Fruit fly (Drosophila melanogaster) whole organism, embryonic: ENCODE data around the gene trr.
A peak's percentile ranks its signal among the peaks of the same experiment; 100 is the strongest.

Source experiments
- Abd-B ChIP-seq: fragments of 200-800 bp; sonication (Bioruptor generic); optimal IDR thresholded peaks from 2 replicates; lab custom pipeline; 2018; ENCODE audit warnings: missing biosample characterization, mild to moderate bottlenecking, missing genetic modification characterization, moderate library complexity
- Awh ChIP-seq: fragments of 200-800 bp; sonication (Bioruptor generic); IDR thresholded peaks from 2 replicates; pipeline ENCODE4, ENCODE4 v1.3.6; 2022; ENCODE audit warnings: missing biosample characterization, missing genetic modification characterization
- CG10366 ChIP-seq: fragments of 200-800 bp; sonication (Bioruptor generic); IDR thresholded peaks from 2 replicates; pipeline ENCODE4 v1.3.6; 2022; ENCODE audit warnings: missing biosample characterization, missing genetic modification characterization
- CG10959 ChIP-seq: fragments of 200-800 bp; sonication (Bioruptor generic); IDR thresholded peaks from 2 replicates; pipeline ENCODE4 v1.3.6; 2022; ENCODE audit warnings: missing biosample characterization, missing genetic modification characterization
- CG11696 ChIP-seq: fragments of 200-800 bp; sonication (Bioruptor generic); IDR thresholded peaks from 2 replicates; pipeline ENCODE4 v1.3.6; 2022; ENCODE audit warnings: missing biosample characterization, missing genetic modification characterization
- CG12219 ChIP-seq: fragments of 200-800 bp; sonication (Bioruptor generic); optimal IDR thresholded peaks from 3 replicates; lab custom pipeline; 2018; ENCODE audit warnings: missing biosample characterization, mild to moderate bottlenecking, missing genetic modification characterization
- CG13775 ChIP-seq: fragments of 200-800 bp; sonication (Bioruptor generic); optimal IDR thresholded peaks from 3 replicates; lab custom pipeline; 2017; ENCODE audit warnings: missing biosample characterization, mild to moderate bottlenecking, missing genetic modification characterization
- CG14965 ChIP-seq: fragments of 200-800 bp; sonication (Bioruptor generic); optimal IDR thresholded peaks from 2 replicates; lab custom pipeline; 2016; ENCODE audit warnings: missing biosample characterization, missing genetic modification characterization, borderline replicate concordance
- CG15514 ChIP-seq: fragments of 200-800 bp; sonication (Bioruptor generic); optimal IDR thresholded peaks from 3 replicates; lab custom pipeline; 2017; ENCODE audit warnings: missing biosample characterization, missing genetic modification characterization, mild to moderate bottlenecking, moderate library complexity, missing genetic modification reagents
- CG16813 ChIP-seq: fragments of 200-800 bp; sonication (Bioruptor generic); IDR thresholded peaks from 3 replicates; pipeline ENCODE4 v1.3.6; 2022; ENCODE audit warnings: missing biosample characterization, missing genetic modification characterization; ENCODE audit not compliant: partially characterized antibody
- CG18619 ChIP-seq: fragments of 200-800 bp; sonication (Bioruptor generic); optimal IDR thresholded peaks from 3 replicates; lab custom pipeline; 2017; ENCODE audit warnings: missing biosample characterization, mild to moderate bottlenecking, missing genetic modification characterization
- CG30431 ChIP-seq: fragments of 200-800 bp; sonication (Bioruptor generic); optimal IDR thresholded peaks from 2 replicates; lab custom pipeline; 2017; ENCODE audit warnings: missing biosample characterization, missing genetic modification characterization
- CG33557 ChIP-seq: fragments of 200-800 bp; sonication (Bioruptor generic); optimal IDR thresholded peaks from 2 replicates; lab custom pipeline; 2019; ENCODE audit warnings: missing biosample characterization, mild to moderate bottlenecking, missing genetic modification characterization, moderate library complexity
- CG6272 ChIP-seq: fragments of 200-800 bp; sonication (Bioruptor generic); IDR thresholded peaks from 2 replicates; pipeline ENCODE4 v1.3.6; 2022; ENCODE audit warnings: missing biosample characterization, missing genetic modification characterization
- CG6765 ChIP-seq: fragments of 200-800 bp; sonication (Bioruptor generic); optimal IDR thresholded peaks from 3 replicates; lab custom pipeline; 2017; ENCODE audit warnings: missing biosample characterization, mild to moderate bottlenecking, missing genetic modification characterization
- CG6813 ChIP-seq: fragments of 200-800 bp; sonication (Bioruptor generic); optimal IDR thresholded peaks from 2 replicates; lab custom pipeline; 2017; ENCODE audit warnings: missing biosample characterization, missing genetic modification characterization, mild to moderate bottlenecking, moderate library complexity, missing genetic modification reagents
- CG7745 ChIP-seq: fragments of 200-800 bp; sonication (Bioruptor generic); optimal IDR thresholded peaks from 2 replicates; lab custom pipeline; 2018; ENCODE audit warnings: missing biosample characterization, mild to moderate bottlenecking, missing genetic modification characterization, moderate library complexity
- CG7928 ChIP-seq: fragments of 200-800 bp; sonication (Bioruptor generic); optimal IDR thresholded peaks from 2 replicates; lab custom pipeline; 2017; ENCODE audit warnings: missing biosample characterization, mild to moderate bottlenecking, missing genetic modification characterization
- CG8359 ChIP-seq: fragments of 200-800 bp; sonication (Bioruptor generic); optimal IDR thresholded peaks from 2 replicates; lab custom pipeline; 2017; ENCODE audit warnings: missing biosample characterization, mild to moderate bottlenecking, missing genetic modification characterization, borderline replicate concordance
- CG9437 ChIP-seq: fragments of 200-800 bp; sonication (Bioruptor generic); optimal IDR thresholded peaks from 2 replicates; lab custom pipeline; 2018; ENCODE audit warnings: missing biosample characterization, mild to moderate bottlenecking, missing genetic modification characterization
- E2f2 ChIP-seq: fragments of 200-800 bp; sonication (Bioruptor generic); IDR thresholded peaks from 2 replicates; pipeline ENCODE4 v1.3.6; 2022; ENCODE audit warnings: missing biosample characterization, missing genetic modification characterization
- H15 ChIP-seq: fragments of 200-800 bp; sonication (Bioruptor generic); IDR thresholded peaks from 3 replicates; pipeline ENCODE4 v1.3.6; 2022; ENCODE audit warnings: missing biosample characterization, missing genetic modification characterization
- HmgD ChIP-seq: fragments of 200-800 bp; sonication (Bioruptor generic); optimal IDR thresholded peaks from 3 replicates; lab custom pipeline; 2016; ENCODE audit warnings: missing biosample characterization, missing genetic modification characterization
- MTF-1 ChIP-seq: fragments of 200-800 bp; sonication (Bioruptor generic); optimal IDR thresholded peaks from 2 replicates; lab custom pipeline; 2018; ENCODE audit warnings: missing biosample characterization, mild to moderate bottlenecking, missing genetic modification characterization, borderline replicate concordance
- NC2α ChIP-seq: fragments of 200-800 bp; sonication (Bioruptor generic); optimal IDR thresholded peaks from 2 replicates; lab custom pipeline; 2016; ENCODE audit warnings: missing biosample characterization, missing genetic modification characterization
- Spps ChIP-seq: fragments of 200-800 bp; sonication (Bioruptor generic); optimal IDR thresholded peaks from 2 replicates; lab custom pipeline; 2018; ENCODE audit warnings: missing biosample characterization, mild to moderate bottlenecking, missing genetic modification characterization
- TFAM ChIP-seq: fragments of 200-800 bp; sonication (Bioruptor generic); optimal IDR thresholded peaks from 2 replicates; lab custom pipeline; 2017; ENCODE audit warnings: missing biosample characterization, missing genetic modification characterization, inconsistent platforms
- Taf1 ChIP-seq: fragments of 200-800 bp; sonication (Bioruptor generic); IDR thresholded peaks from 2 replicates; pipeline ENCODE4 v1.3.6; 2022; ENCODE audit warnings: missing biosample characterization, missing genetic modification characterization
- amos ChIP-seq: fragments of 200-800 bp; sonication (Bioruptor generic); IDR thresholded peaks from 2 replicates; pipeline ENCODE4 v1.3.6; 2022; ENCODE audit warnings: missing biosample characterization, missing genetic modification characterization; ENCODE audit not compliant: partially characterized antibody
- aop ChIP-seq: fragments of 200-800 bp; sonication (Bioruptor generic); IDR thresholded peaks from 2 replicates; pipeline ENCODE4 v1.3.6; 2022; ENCODE audit warnings: missing biosample characterization, missing genetic modification characterization
- ara ChIP-seq: fragments of 200-800 bp; sonication (Bioruptor generic); IDR thresholded peaks from 2 replicates; pipeline ENCODE4 v1.3.6; 2022; ENCODE audit warnings: missing biosample characterization, missing genetic modification characterization
- br ChIP-seq: fragments of >200 bp; optimal IDR thresholded peaks from 2 replicates; lab custom pipeline; 2017
- chm ChIP-seq: fragments of 200-800 bp; sonication (Bioruptor generic); IDR thresholded peaks from 2 replicates; pipeline ENCODE4 v1.3.6; 2022; ENCODE audit warnings: missing biosample characterization, missing genetic modification characterization
- cwo ChIP-seq: fragments of 200-800 bp; sonication (Bioruptor generic); optimal IDR thresholded peaks from 3 replicates; lab custom pipeline; 2017; ENCODE audit warnings: missing biosample characterization, missing genetic modification characterization, mild to moderate bottlenecking, moderate library complexity, missing genetic modification reagents
- exex ChIP-seq: fragments of 200-800 bp; sonication (Bioruptor generic); optimal IDR thresholded peaks from 4 replicates; lab custom pipeline; 2018; ENCODE audit warnings: missing biosample characterization, mild to moderate bottlenecking, missing genetic modification characterization, moderate library complexity
- gcm ChIP-seq: fragments of 200-800 bp; sonication (Bioruptor generic); optimal IDR thresholded peaks from 2 replicates; lab custom pipeline; 2019; ENCODE audit warnings: missing biosample characterization, mild to moderate bottlenecking, missing genetic modification characterization, moderate library complexity
- lab ChIP-seq: fragments of 200-800 bp; sonication (Bioruptor generic); optimal IDR thresholded peaks from 3 replicates; lab custom pipeline; 2017; ENCODE audit warnings: missing biosample characterization, missing genetic modification characterization, mild to moderate bottlenecking, moderate library complexity, missing genetic modification reagents
- mam ChIP-seq: fragments of 200-800 bp; sonication (Bioruptor generic); optimal IDR thresholded peaks from 3 replicates; lab custom pipeline; 2016; ENCODE audit warnings: missing biosample characterization, missing genetic modification characterization
- nau ChIP-seq: fragments of 200-800 bp; sonication (Bioruptor generic); optimal IDR thresholded peaks from 3 replicates; lab custom pipeline; 2017; ENCODE audit warnings: missing biosample characterization, mild to moderate bottlenecking, missing genetic modification characterization, missing genetic modification reagents
- pho ChIP-seq: fragments of 200-800 bp; sonication (Bioruptor generic); optimal IDR thresholded peaks from 2 replicates; lab custom pipeline; 2016; ENCODE audit warnings: missing biosample characterization, missing genetic modification characterization
- pita ChIP-seq: fragments of 200-800 bp; sonication (Bioruptor generic); optimal IDR thresholded peaks from 2 replicates; lab custom pipeline; 2017; ENCODE audit warnings: missing biosample characterization, mild to moderate bottlenecking, missing genetic modification characterization
- scrt ChIP-seq: fragments of 200-800 bp; sonication (Bioruptor generic); optimal IDR thresholded peaks from 2 replicates; lab custom pipeline; 2018; ENCODE audit warnings: missing biosample characterization, mild to moderate bottlenecking, missing genetic modification characterization, moderate library complexity
- sens ChIP-seq: fragments of 200-800 bp; sonication (Bioruptor generic); peaks from one replicate; lab custom pipeline; 2016; ENCODE audit warnings: missing biosample characterization, missing genetic modification characterization
- sr ChIP-seq: fragments of 200-800 bp; sonication (Bioruptor generic); IDR thresholded peaks from 3 replicates; pipeline ENCODE4 v1.3.6; 2022; ENCODE audit warnings: missing biosample characterization, missing genetic modification characterization
- ssp ChIP-seq: fragments of 200-800 bp; sonication (Bioruptor generic); IDR thresholded peaks from 2 replicates; pipeline ENCODE4 v1.3.6; 2022; ENCODE audit warnings: missing biosample characterization, missing genetic modification characterization
- stwl ChIP-seq: fragments of 200-800 bp; sonication (Bioruptor generic); optimal IDR thresholded peaks from 3 replicates; lab custom pipeline; 2018; ENCODE audit warnings: missing biosample characterization, mild to moderate bottlenecking, missing genetic modification characterization, moderate library complexity
- trem ChIP-seq: fragments of 200-800 bp; optimal IDR thresholded peaks from 3 replicates; lab custom pipeline; 2019; ENCODE audit warnings: missing biosample characterization, mild to moderate bottlenecking, missing genetic modification characterization, moderate library complexity
- tx ChIP-seq: fragments of 200-800 bp; sonication (Bioruptor generic); optimal IDR thresholded peaks from 2 replicates; lab custom pipeline; 2016; ENCODE audit warnings: missing biosample characterization, missing genetic modification characterization
- wdn ChIP-seq: fragments of 200-800 bp; sonication (Bioruptor generic); IDR thresholded peaks from 2 replicates; pipeline ENCODE4 v1.3.6; 2022; ENCODE audit warnings: missing biosample characterization, missing genetic modification characterization
- z ChIP-seq: fragments of 200-800 bp; sonication (Bioruptor generic); IDR thresholded peaks from 3 replicates; pipeline ENCODE4 v1.3.6; 2022; ENCODE audit warnings: missing biosample characterization, missing genetic modification characterization

The trr gene

DNA sequence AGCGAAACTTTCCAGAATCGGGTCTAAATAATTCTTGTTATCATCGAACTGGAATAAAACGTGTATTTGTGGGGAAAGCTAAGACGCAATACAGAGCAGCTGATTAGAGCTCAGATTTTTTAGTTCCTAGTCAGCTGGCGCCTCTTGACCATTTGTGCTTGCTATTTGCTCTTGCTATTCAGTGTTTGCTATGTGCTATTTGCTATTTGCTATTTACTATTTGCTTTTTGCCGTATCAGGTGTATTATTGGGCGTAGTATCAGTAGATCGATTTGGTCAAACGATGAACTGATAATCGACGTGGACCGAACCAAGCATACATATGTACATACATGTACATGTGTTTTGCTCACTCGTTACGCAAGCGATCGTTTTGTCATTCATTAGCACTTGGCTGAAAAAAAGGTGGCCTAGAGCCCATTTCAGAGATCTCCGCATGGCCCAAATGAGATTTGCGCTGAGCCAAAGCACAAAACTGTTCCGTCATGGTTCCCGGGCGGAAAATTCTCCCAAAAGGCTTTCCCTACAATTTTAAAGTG lies 44.3 kb downstream of the trr start (continued):
- TF ChIP-seq MTF-1 (GFP tag; lab: Kevin White, UChicago) (no peak), Awh (GFP tag; lab: Robert Waterston, UW) (peak; percentile 70), TFAM (no peak), CG6765 (peak; percentile 13), Spps (tag; lab: Kevin White, UChicago) (no peak), NC2α (GFP tag; lab: Kevin White, UChicago) (no peak), CG9437 (GFP tag; lab: Kevin White, UChicago) (no peak), CG33557 (GFP tag; lab: Kevin White, UChicago) (no peak), nau (GFP tag; lab: Kevin White, UChicago) (peak; percentile 62), CG10959 (GFP tag; lab: Robert Waterston, UW) (no peak), tx (GFP tag; lab: Kevin White, UChicago) (peak; percentile 54), wdn (GFP tag; lab: Robert Waterston, UW) (0 out of 2 replicates have a peak, but pooled peaks have one; percentile 36), CG6813 (peak; percentile 66), CG18619 (GFP tag; lab: Kevin White, UChicago) (peak; percentile 69), Abd-B (GFP tag; lab: Kevin White, UChicago) (no peak), sr (peak; percentile 72), CG16813 (no peak), CG11696 (GFP tag; lab: Robert Waterston, UW) (no peak), E2f2 (GFP tag; lab: Robert Waterston, UW) (peak; percentile 38; the same call in 1 of the 2 replicates), CG14965 (GFP tag; lab: Kevin White, UChicago) (peak; percentile 35), ara (GFP tag; lab: Robert Waterston, UW) (no peak), CG10366 (GFP tag; lab: Robert Waterston, UW) (peak; percentile 21; the same call in 1 of the 2 replicates), CG12219 (GFP tag; lab: Kevin White, UChicago) (no peak), pita (GFP tag; lab: Kevin White, UChicago) (no peak), Taf1 (GFP tag; lab: Robert Waterston, UW) (no peak), amos (GFP tag; lab: Robert Waterston, UW) (no peak), H15 (GFP tag; lab: Robert Waterston, UW) (no peak), z (GFP tag; lab: Robert Waterston, UW) (0 out of 3 replicates have a peak, but pooled peaks have one; percentile 21), sens (peak; percentile 89), cwo (GFP tag; lab: Kevin White, UChicago) (peak; percentile 75), CG8359 (GFP tag; lab: Kevin White, UChicago) (no peak), gcm (GFP tag; lab: Kevin White, UChicago) (no peak), ssp (GFP tag; lab: Robert Waterston, UW) (no peak), stwl (tag; lab: Kevin White, UChicago) (no peak), CG30431 (GFP tag; lab: Kevin White, UChicago) (no peak), HmgD (no peak), br (lab: Kevin White, UChicago) (no peak), aop (no peak), CG13775 (GFP tag; lab: Kevin White, UChicago) (peak; percentile 6), CG7745 (tag; lab: Kevin White, UChicago) (no peak), trem (no peak), mam (peak; percentile 41), lab (GFP tag; lab: Kevin White, UChicago) (peak; percentile 77), CG6272 (GFP tag; lab: Robert Waterston, UW) (no peak), CG7928 (GFP tag; lab: Kevin White, UChicago) (peak; percentile 24), pho (GFP tag; lab: Kevin White, UChicago) (peak; percentile 72), exex (tag; lab: Kevin White, UChicago) (peak; percentile 72), CG15514 (GFP tag; lab: Kevin White, UChicago) (peak; percentile 70), chm (GFP tag; lab: Robert Waterston, UW) (no peak), scrt (peak; percentile 17)
